Fruit fly (Drosophila melanogaster) whole organism, prepupa: ENCODE data around the gene Sec71.

ENCODE experiments used
- Lpt ChIP-seq: fragments of 200-800 bp; sonication (Bioruptor generic); optimal IDR thresholded peaks from 3 replicates; lab custom pipeline; 2016; ENCODE audit warnings: missing biosample characterization, missing genetic modification characterization
- dsx ChIP-seq: fragments of 200-800 bp; optimal IDR thresholded peaks from 3 replicates; lab custom pipeline; 2019; ENCODE audit warnings: missing biosample characterization, mild to moderate bottlenecking, missing genetic modification characterization, moderate library complexity; ENCODE audit not compliant: poor library complexity, severe bottlenecking

DNA sequence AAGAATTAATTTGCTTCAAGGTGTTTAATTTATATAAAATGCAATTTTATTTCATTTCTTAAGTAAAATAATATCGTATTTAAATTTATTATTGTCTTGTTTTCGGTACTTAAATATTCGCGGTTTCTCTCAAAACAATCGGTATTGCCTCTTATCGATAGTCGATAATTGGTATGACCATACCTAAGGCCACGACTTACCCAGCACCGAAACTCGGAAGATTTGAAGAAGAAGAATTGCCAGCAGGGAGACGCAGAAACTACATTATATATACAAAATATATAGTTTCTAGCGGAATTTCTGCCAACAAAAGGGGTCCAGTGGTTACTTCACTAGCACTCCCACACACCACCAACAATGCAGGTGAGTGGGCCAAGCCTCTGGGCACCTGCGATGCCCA is 22.4 kb upstream of the Sec71 start:
- TF ChIP-seq dsx (GFP tag; lab: Kevin White, UChicago), result no peak
- no peak for TF ChIP-seq Lpt (GFP tag; lab: Kevin White, UChicago)
